Worm (Caenorhabditis elegans): ENCODE results near the gene ZC239.22.

ce11 chrII:3250195-3250594 is 29.6 kb upstream of the ZC239.22 start:
- TF ChIP-seq ama-1 (optimal IDR thresholded peaks at IDR 0.05) (no peak), aly-1 (tag; optimal IDR thresholded peaks at IDR 0.05) (no peak), scrt-1 (GFP tag; IDR thresholded peaks at IDR 0.05) (no peak), ets-7 (tag; optimal IDR thresholded peaks at IDR 0.05) (no peak), pes-1 (GFP tag; IDR thresholded peaks at IDR 0.05) (no peak), flt-1 (GFP tag; IDR thresholded peaks at IDR 0.05) (no peak), ceh-36 (tag; optimal IDR thresholded peaks at IDR 0.05) (no peak), hmg-4 (GFP tag; optimal IDR thresholded peaks at IDR 0.05) (no peak)
